Fruit fly (Drosophila melanogaster) whole organism, prepupa: ENCODE results near the gene CG13605.

Experiments used
- CG11294 ChIP-seq: fragments of 200-800 bp; sonication (Bioruptor generic); IDR thresholded peaks from 2 replicates; pipeline ENCODE4 v1.3.6; 2022; ENCODE audit warnings: missing biosample characterization, missing genetic modification characterization
- CG34406 ChIP-seq: fragments of 200-800 bp; sonication (Bioruptor generic); optimal IDR thresholded peaks from 3 replicates; lab custom pipeline; 2016; ENCODE audit warnings: missing biosample characterization, missing genetic modification characterization
- CG8119 ChIP-seq: fragments of 200-800 bp; sonication (Bioruptor generic); IDR thresholded peaks from 3 replicates; pipeline ENCODE4 v1.3.6; 2022; ENCODE audit warnings: missing biosample characterization, missing genetic modification characterization
- Eip75B ChIP-seq: fragments of 200-800 bp; sonication (Bioruptor generic); optimal IDR thresholded peaks from 3 replicates; lab custom pipeline; 2016; ENCODE audit warnings: missing biosample characterization, missing genetic modification characterization
- OdsH ChIP-seq: fragments of 200-800 bp; sonication (Bioruptor generic); optimal IDR thresholded peaks from 3 replicates; lab custom pipeline; 2016; ENCODE audit warnings: missing biosample characterization, missing genetic modification characterization
- Sox102F ChIP-seq: fragments of 200-800 bp; sonication (Bioruptor generic); optimal IDR thresholded peaks from 2 replicates; lab custom pipeline; 2016; ENCODE audit warnings: missing biosample characterization, mild to moderate bottlenecking, missing genetic modification characterization
- net ChIP-seq: fragments of 200-800 bp; sonication (Bioruptor generic); optimal IDR thresholded peaks from 3 replicates; lab custom pipeline; 2016; ENCODE audit warnings: missing biosample characterization, missing genetic modification characterization
- topi ChIP-seq: fragments of 200-800 bp; sonication (Bioruptor generic); optimal IDR thresholded peaks from 3 replicates; lab custom pipeline; 2016; ENCODE audit warnings: missing biosample characterization, missing genetic modification characterization

DNA sequence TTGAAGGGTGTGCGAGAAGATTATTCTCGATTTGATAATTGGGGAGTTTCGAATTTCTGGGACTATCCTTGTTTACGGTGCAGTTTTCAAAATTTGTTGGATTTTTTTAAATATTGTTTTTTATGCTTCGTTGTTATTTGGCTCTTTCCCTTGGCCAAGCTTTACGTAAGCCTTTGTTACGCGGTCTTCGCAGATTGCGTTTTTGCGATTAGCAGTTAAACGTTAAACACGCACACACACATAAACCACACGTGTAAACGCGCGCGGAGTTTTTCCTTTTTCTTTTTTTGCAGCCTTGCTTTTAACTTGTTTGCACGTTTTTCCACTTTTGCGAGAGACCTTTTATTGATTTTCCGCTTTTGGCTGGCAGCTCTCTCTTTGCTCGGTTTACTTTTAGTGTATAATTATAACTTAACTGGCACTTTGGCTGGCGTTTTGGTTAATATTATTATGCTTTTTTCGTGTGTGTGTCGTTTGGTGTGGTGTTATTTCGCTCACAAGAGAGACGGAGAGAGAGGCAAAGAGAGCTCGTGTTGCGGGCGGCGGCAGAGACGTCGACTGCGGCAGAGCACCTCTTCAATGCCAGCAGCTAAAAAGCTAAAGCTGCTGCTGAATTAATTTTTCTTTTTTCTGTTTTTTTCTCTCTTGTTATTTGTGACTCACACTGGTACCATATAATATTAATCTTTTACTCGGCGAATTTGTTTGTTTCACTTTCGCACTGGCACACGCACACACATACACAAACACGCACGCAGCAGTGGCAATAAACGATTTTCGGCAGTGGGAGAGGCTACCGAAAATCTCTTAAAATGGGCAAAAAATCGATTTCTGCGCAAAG, 7.5 kb downstream of the CG13605 start:
- no peak for TF ChIP-seq Eip75B
- TF ChIP-seq CG8119 (GFP tag; lab: Robert Waterston, UW) = no peak
- no peak for TF ChIP-seq CG11294 (GFP tag; lab: Robert Waterston, UW)
- TF ChIP-seq net (GFP tag; lab: Kevin White, UChicago) = no peak
- TF ChIP-seq topi (GFP tag; lab: Kevin White, UChicago) = no peak
- no peak for TF ChIP-seq OdsH (GFP tag; lab: Kevin White, UChicago)
- no peak for TF ChIP-seq CG34406 (GFP tag; lab: Kevin White, UChicago)
- no peak for TF ChIP-seq Sox102F (GFP tag; lab: Kevin White, UChicago)
